Worm (Caenorhabditis elegans) whole organism, mixed stage, embryonic: ENCODE results near the gene ent-2.

ENCODE experiments used
- M03D4.4 ChIP-seq: sonication (generic microtip); optimal IDR thresholded peaks from 2 replicates; lab custom pipeline; 2017; ENCODE audit warnings: mild to moderate bottlenecking, missing genetic modification characterization, missing compliant biosample characterization
- blmp-1 ChIP-seq: fragments of 150-350 bp; optimal IDR thresholded peaks from 2 replicates; lab custom pipeline; 2014; ENCODE audit warnings: missing biosample characterization, missing genetic modification characterization
- ces-1 ChIP-seq: fragments of 150-350 bp; optimal IDR thresholded peaks from 2 replicates; lab custom pipeline; 2014; ENCODE audit warnings: missing biosample characterization, missing genetic modification reagents, missing genetic modification characterization
- cnd-1 ChIP-seq: fragments of 200-800 bp; sonication (Bioruptor generic); optimal IDR thresholded peaks from 2 replicates; lab custom pipeline; 2018; ENCODE audit warnings: mild to moderate bottlenecking, missing genetic modification characterization, missing compliant biosample characterization
- drap-1 ChIP-seq: fragments of 200-800 bp; sonication (Bioruptor generic); optimal IDR thresholded peaks from 3 replicates; lab custom pipeline; 2018; ENCODE audit warnings: mild to moderate bottlenecking, missing genetic modification characterization, missing compliant biosample characterization
- elt-1 ChIP-seq: sonication (generic microtip); optimal IDR thresholded peaks from 2 replicates; lab custom pipeline; 2017; ENCODE audit warnings: missing genetic modification characterization, mild to moderate bottlenecking, missing compliant biosample characterization, antibody characterized with exemption, moderate library complexity, borderline replicate concordance; ENCODE audit not compliant: insufficient read depth
- flh-1 ChIP-seq: fragments of 200-800 bp; sonication (Bioruptor generic); optimal IDR thresholded peaks from 2 replicates; lab custom pipeline; 2018; ENCODE audit warnings: mild to moderate bottlenecking, missing genetic modification characterization, moderate library complexity, missing compliant biosample characterization
- ham-2 ChIP-seq: fragments of 200-800 bp; sonication (Bioruptor generic); optimal IDR thresholded peaks from 2 replicates; lab custom pipeline; 2018; ENCODE audit warnings: mild to moderate bottlenecking, missing genetic modification characterization, missing compliant biosample characterization
- hlh-1 ChIP-seq: fragments of 150-350 bp; optimal IDR thresholded peaks from 2 replicates; lab custom pipeline; 2014; ENCODE audit warnings: missing biosample characterization, missing genetic modification reagents, missing genetic modification characterization
- lin-32 ChIP-seq: fragments of 200-800 bp; sonication (Bioruptor generic); optimal IDR thresholded peaks from 2 replicates; lab custom pipeline; 2018; ENCODE audit warnings: mild to moderate bottlenecking, missing genetic modification characterization, missing compliant biosample characterization
- lsy-2 ChIP-seq: fragments of 150-350 bp; optimal IDR thresholded peaks from 2 replicates; lab custom pipeline; 2014; ENCODE audit warnings: missing biosample characterization, missing genetic modification characterization
- mep-1 ChIP-seq: fragments of 150-350 bp; optimal IDR thresholded peaks from 2 replicates; lab custom pipeline; 2017; ENCODE audit warnings: missing biosample characterization, missing genetic modification reagents, missing genetic modification characterization, inconsistent platforms
- mls-2 ChIP-seq: sonication (generic microtip); optimal IDR thresholded peaks from 2 replicates; lab custom pipeline; 2016; ENCODE audit warnings: mild to moderate bottlenecking, missing genetic modification characterization, moderate library complexity, missing compliant biosample characterization
- nhr-12 ChIP-seq: fragments of 150-350 bp; optimal IDR thresholded peaks from 2 replicates; lab custom pipeline; 2014; ENCODE audit warnings: missing biosample characterization, missing genetic modification characterization
- nhr-2 ChIP-seq: fragments of 150-350 bp; optimal IDR thresholded peaks from 2 replicates; lab custom pipeline; 2014; ENCODE audit warnings: missing biosample characterization, missing genetic modification characterization
- nhr-237 ChIP-seq: fragments of 150-350 bp; optimal IDR thresholded peaks from 2 replicates; lab custom pipeline; 2014; ENCODE audit warnings: missing biosample characterization, missing genetic modification characterization
- nhr-76 ChIP-seq: sonication (generic microtip); optimal IDR thresholded peaks from 2 replicates; lab custom pipeline; 2017; ENCODE audit warnings: missing biosample characterization, missing genetic modification characterization
- pha-4 ChIP-seq: fragments of 150-350 bp; optimal IDR thresholded peaks from 2 replicates; lab custom pipeline; 2018; ENCODE audit warnings: missing biosample characterization, missing genetic modification reagents, missing genetic modification characterization
- sem-2 ChIP-seq: fragments of 200-800 bp; sonication (Bioruptor generic); optimal IDR thresholded peaks from 2 replicates; lab custom pipeline; 2018; ENCODE audit warnings: mild to moderate bottlenecking, missing genetic modification characterization, missing compliant biosample characterization
- snpc-4 ChIP-seq: fragments of 150-350 bp; optimal IDR thresholded peaks from 2 replicates; lab custom pipeline; 2014; ENCODE audit warnings: missing biosample characterization, missing genetic modification characterization
- sptf-1 ChIP-seq: sonication (generic microtip); optimal IDR thresholded peaks from 2 replicates; lab custom pipeline; 2017; ENCODE audit warnings: mild to moderate bottlenecking, missing genetic modification characterization, moderate library complexity, missing compliant biosample characterization
- unc-120 ChIP-seq: sonication (generic microtip); optimal IDR thresholded peaks from 2 replicates; lab custom pipeline; 2017; ENCODE audit warnings: missing genetic modification characterization, missing compliant biosample characterization; ENCODE audit not compliant: poor library complexity, severe bottlenecking
- unc-39 ChIP-seq: fragments of 150-350 bp; optimal IDR thresholded peaks from 2 replicates; lab custom pipeline; 2014; ENCODE audit warnings: missing biosample characterization, missing genetic modification characterization
- unc-62 ChIP-seq: fragments of 150-350 bp; optimal IDR thresholded peaks from 2 replicates; lab custom pipeline; 2014; ENCODE audit warnings: missing biosample characterization, missing genetic modification reagents, missing genetic modification characterization
- zip-8 ChIP-seq: fragments of 150-350 bp; optimal IDR thresholded peaks from 2 replicates; lab custom pipeline; 2014; ENCODE audit warnings: missing biosample characterization, missing genetic modification characterization

The ent-2 gene

DNA sequence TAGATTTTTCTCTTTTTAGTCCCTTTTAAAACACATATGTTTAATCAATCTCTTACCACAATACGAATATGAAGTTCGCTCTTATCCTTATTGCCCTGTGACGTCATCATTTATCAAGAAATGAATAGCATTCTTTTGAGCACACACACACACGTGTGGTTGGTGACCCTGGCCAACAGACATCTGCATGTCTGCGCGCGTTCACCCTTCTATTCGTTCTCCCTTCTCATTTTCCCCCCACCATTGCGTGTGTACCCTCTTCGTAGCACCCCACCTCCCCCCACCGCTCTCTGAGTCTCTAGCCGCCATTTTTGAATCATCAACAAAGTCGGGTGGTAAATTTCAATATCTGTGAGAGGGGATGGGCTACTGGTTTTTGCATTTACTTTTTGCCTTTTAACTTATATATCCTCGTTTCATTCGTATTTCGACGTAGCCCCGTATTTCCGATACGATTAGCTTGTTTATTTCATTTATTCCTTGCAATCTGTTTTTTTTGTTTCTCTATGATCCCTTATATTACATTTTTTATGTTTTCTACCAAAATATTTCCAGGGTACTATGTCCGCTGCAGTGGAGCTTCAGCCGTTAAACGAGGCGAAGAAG, at the start of gene ent-2:
ent-2 (plus strand) TSS at position 556 of the 606 bp plus-strand sequence.
- TF ChIP-seq pha-4 (tag; lab: Kevin White, UChicago) (no peak), mls-2 (peak; percentile 40), zip-8 (peak; percentile 45), ham-2 (GFP tag; lab: Kevin White, UChicago) (peak; percentile 16), cnd-1 (peak; percentile 13), unc-39 (no peak), mep-1 (tag; lab: Kevin White, UChicago) (peak; percentile 69), unc-120 (tag; lab: Kevin White, UChicago) (peak; percentile 11), elt-1 (tag; lab: Kevin White, UChicago) (no peak), hlh-1 (peak; percentile 8), M03D4.4 (peak; percentile 34), nhr-2 (tag; lab: Kevin White, UChicago) (peak; percentile 33)

DNA sequence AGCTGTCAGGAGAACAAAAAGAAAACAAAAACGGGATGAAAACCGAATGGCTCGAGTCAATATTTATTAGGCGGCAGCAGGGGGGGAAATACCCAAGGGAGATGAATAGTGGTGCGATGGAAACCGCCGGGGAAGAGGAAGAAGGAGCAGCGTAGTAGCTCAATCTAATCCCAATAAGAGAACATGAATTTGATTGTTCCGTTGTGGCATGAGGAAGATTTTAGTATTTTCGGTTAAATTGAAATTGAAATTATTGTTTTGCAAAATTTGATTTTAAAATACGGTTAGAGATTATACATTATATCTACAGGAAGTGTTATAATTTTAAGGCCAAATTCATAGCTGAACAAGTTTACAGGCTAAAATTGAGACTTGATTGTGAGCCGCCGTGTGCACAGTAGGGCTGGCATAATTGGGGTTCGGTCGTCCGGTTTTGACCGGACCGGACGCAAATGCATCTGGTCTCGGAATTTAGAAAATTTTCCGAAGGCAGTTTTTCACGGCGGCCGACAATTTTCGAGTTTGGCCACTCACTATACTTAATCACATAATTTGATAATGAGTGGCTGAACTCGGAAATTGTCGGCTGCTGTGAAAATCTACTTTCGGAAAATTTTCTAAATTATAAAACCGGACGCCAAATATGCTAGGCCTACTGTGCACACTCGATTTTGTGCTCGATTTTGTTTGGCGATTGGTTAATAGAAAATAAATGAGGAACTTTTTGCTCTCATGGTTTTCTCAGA, 48.7 kb upstream of the ent-2 start:
- TF ChIP-seq nhr-12 (tag; lab: Kevin White, UChicago) (no peak), mls-2 (no peak), ces-1 (peak; percentile 80), zip-8 (no peak)

ce11 chrX:15554910-15555309, 46.0 kb upstream of the ent-2 start:
- TF ChIP-seq nhr-12 (tag; lab: Kevin White, UChicago) (no peak), unc-120 (tag; lab: Kevin White, UChicago) (no peak), nhr-2 (tag; lab: Kevin White, UChicago) (no peak), sem-2 (GFP tag; lab: Kevin White, UChicago) (no peak), mls-2 (no peak), zip-8 (no peak), mep-1 (tag; lab: Kevin White, UChicago) (no peak)

- TF ChIP-seq unc-62 (GFP tag; lab: Kevin White, UChicago), result peak; percentile 24
- TF ChIP-seq unc-120 (tag; lab: Kevin White, UChicago), result peak; percentile 15
- TF ChIP-seq ces-1, result no peak
These were observed 45.3 kb upstream of the ent-2 start for ce11 chrX:15555529-15555928.

- no peak for TF ChIP-seq blmp-1 (tag; lab: Kevin White, UChicago)
- TF ChIP-seq mep-1 (tag; lab: Kevin White, UChicago), result no peak
These were observed 43.0 kb upstream of the ent-2 start, which contains the start of gene lron-3 for ce11 chrX:15557849-15558248. lron-3 (minus strand) TSS chrX:15557949.

DNA sequence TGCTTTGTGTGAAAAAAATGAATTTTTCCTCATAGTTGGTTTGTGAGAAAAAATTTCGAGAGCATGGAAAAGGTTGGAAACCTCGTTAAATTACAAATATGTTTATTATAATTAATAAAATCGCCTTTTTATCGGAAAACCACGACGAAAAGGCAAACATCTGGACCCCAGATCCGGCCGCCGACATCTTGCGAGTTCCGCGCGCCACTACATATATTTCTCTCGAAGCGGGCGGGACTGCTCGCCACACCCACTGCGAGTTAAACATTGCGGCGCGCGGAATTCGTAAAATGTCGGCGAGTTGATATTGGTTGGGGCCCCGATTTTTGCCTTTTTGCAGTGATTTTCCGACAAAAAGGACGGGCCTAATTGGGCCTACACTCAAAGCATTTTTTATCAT, 41.4 kb upstream of the ent-2 start:
- TF ChIP-seq pha-4 (tag; lab: Kevin White, UChicago), result no peak
- no peak for TF ChIP-seq lin-32
- TF ChIP-seq unc-39, result no peak
- no peak for TF ChIP-seq drap-1 (GFP tag; lab: Kevin White, UChicago)
- no peak for TF ChIP-seq nhr-2 (tag; lab: Kevin White, UChicago)
- TF ChIP-seq unc-120 (tag; lab: Kevin White, UChicago), result no peak
- TF ChIP-seq snpc-4 (tag; lab: Kevin White, UChicago), result no peak
- no peak for TF ChIP-seq mls-2
- TF ChIP-seq lsy-2 (tag; lab: Kevin White, UChicago), result no peak
- no peak for TF ChIP-seq nhr-76 (tag; lab: Kevin White, UChicago)
- no peak for TF ChIP-seq sptf-1 (tag; lab: Kevin White, UChicago)
- TF ChIP-seq sem-2 (GFP tag; lab: Kevin White, UChicago), result no peak
- TF ChIP-seq cnd-1, result no peak
- TF ChIP-seq flh-1 (GFP tag; lab: Kevin White, UChicago), result no peak
- TF ChIP-seq unc-62 (GFP tag; lab: Kevin White, UChicago), result no peak
- no peak for TF ChIP-seq ham-2 (GFP tag; lab: Kevin White, UChicago)

DNA sequence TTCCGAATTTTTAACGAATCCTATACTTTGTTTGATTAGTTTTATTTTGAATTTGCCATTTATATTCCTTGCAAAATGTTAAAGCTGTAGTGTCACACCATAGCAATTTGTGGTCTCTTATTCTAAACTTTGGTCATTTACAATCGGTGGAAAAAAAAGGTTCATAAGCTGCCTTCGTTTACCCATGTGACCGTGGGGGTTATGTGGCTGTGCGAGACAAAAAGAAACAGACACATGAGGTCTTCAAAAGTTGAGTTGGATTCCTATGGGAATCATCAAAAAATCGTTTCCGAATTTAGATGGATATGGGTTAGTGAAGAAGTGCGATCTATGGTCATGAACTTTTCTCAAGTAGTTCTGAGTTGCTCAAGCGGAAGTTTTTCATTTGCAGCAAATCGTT, 36.5 kb upstream of the ent-2 start:
- no peak for TF ChIP-seq ham-2 (GFP tag; lab: Kevin White, UChicago)
- no peak for TF ChIP-seq sem-2 (GFP tag; lab: Kevin White, UChicago)
- TF ChIP-seq nhr-237 (tag; lab: Kevin White, UChicago), result no peak
- TF ChIP-seq snpc-4 (tag; lab: Kevin White, UChicago), result no peak
